Fruit fly (Drosophila melanogaster): ENCODE data around the gene CG15312.
A peak's percentile ranks its signal among the peaks of the same experiment; 100 is the strongest.

CG15312 gene

DNA sequence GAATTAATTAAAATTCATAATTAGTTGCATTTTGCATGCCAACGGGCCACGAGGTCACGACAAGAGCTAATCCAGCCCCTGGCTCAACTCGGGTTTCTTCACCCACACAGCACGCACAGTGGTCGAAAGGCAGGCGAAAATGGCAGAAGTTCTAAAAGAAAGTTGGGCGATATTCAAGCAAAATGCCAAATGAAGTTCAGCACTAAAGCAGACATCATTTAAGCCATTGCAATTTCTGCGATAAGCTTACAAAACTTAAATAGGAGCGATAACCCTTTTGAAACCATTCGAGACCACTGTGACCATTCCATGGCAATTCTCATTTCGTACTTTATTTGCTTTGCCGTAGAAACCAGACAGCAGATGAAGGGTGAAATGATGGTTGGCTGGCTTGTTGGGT lies 3.1 kb downstream of the CG15312 start:
- TF ChIP-seq CG6276 (GFP tag; optimal IDR thresholded peaks at IDR 0.05) (peak; percentile 36), CG3032 (tag; optimal IDR thresholded peaks at IDR 0.05) (peak; percentile 45), CG10631 (GFP tag; optimal IDR thresholded peaks at IDR 0.05) (peak; percentile 53), CG31627 (GFP tag; optimal IDR thresholded peaks at IDR 0.05) (peak; percentile 59), CG11294 (GFP tag; IDR thresholded peaks at IDR 0.05) (0 out of 2 replicates have a peak, but pooled peaks have one; percentile 31), CG15336 (GFP tag; IDR thresholded peaks at IDR 0.05) (peak; percentile 50; the same call in 1 of the 2 replicates), Blimp-1 (GFP tag; optimal IDR thresholded peaks at IDR 0.05) (no peak), Eip75B (GFP tag; optimal IDR thresholded peaks at IDR 0.05) (peak; percentile 56), vri (GFP tag; optimal IDR thresholded peaks at IDR 0.05) (peak; percentile 41), CG9139 (GFP tag; optimal IDR thresholded peaks at IDR 0.05) (peak; percentile 33), Hr4 (GFP tag; optimal IDR thresholded peaks at IDR 0.05) (peak; percentile 42), Ets96B (tag; optimal IDR thresholded peaks at IDR 0.05) (peak; percentile 60), Hr39 (GFP tag; optimal IDR thresholded peaks at IDR 0.05) (peak; percentile 62), CG32006 (GFP tag; optimal IDR thresholded peaks at IDR 0.05) (peak; percentile 62), fd85E (GFP tag; optimal IDR thresholded peaks at IDR 0.05) (no peak), ss (GFP tag; optimal IDR thresholded peaks at IDR 0.05) (peak; percentile 7 to 37), svp (GFP tag) (peak; percentile 80), Gug (GFP tag; IDR thresholded peaks at IDR 0.05) (peak; percentile 42), CG7368 (GFP tag; optimal IDR thresholded peaks at IDR 0.05) (peak; percentile 56), CG6808 (GFP tag; optimal IDR thresholded peaks at IDR 0.05) (peak; percentile 31), Eip78C (GFP tag) (peak; percentile 80), OdsH (GFP tag; optimal IDR thresholded peaks at IDR 0.05) (peak; percentile 65), CG16779 (tag; optimal IDR thresholded peaks at IDR 0.05) (no peak), esn (GFP tag; optimal IDR thresholded peaks at IDR 0.05) (peak; percentile 62), topi (GFP tag; optimal IDR thresholded peaks at IDR 0.05) (peak; percentile 53), Eip93F (GFP tag; optimal IDR thresholded peaks at IDR 0.05) (no peak), lz (GFP tag; optimal IDR thresholded peaks at IDR 0.05) (peak; percentile 56), acj6 (GFP tag; optimal IDR thresholded peaks at IDR 0.05) (peak; percentile 68), fd59A (GFP tag; optimal IDR thresholded peaks at IDR 0.05) (peak; percentile 37), CG11762 (GFP tag; optimal IDR thresholded peaks at IDR 0.05; ENCODE audit: insufficient read depth) (peak; percentile 30), eg (GFP tag; IDR thresholded peaks at IDR 0.05) (peak; percentile 58; the same call in 1 of the 3 replicates), CG6163 (GFP tag; IDR thresholded peaks at IDR 0.05) (peak; percentile 68; the same call in 2 of the 3 replicates), Sox102F (GFP tag; optimal IDR thresholded peaks at IDR 0.05) (peak; percentile 58), spab (GFP tag; optimal IDR thresholded peaks at IDR 0.05) (peak; percentile 57), CG4318 (GFP tag; optimal IDR thresholded peaks at IDR 0.05) (peak; percentile 38), CG34406 (GFP tag; optimal IDR thresholded peaks at IDR 0.05) (peak; percentile 42), CG10669 (GFP tag; optimal IDR thresholded peaks at IDR 0.05) (peak; percentile 70), CG8319 (GFP tag; optimal IDR thresholded peaks at IDR 0.05) (peak; percentile 22), achi (GFP tag; optimal IDR thresholded peaks at IDR 0.05) (peak; percentile 60), CG6792 (GFP tag; optimal IDR thresholded peaks at IDR 0.05) (peak; percentile 60), pdm3 (GFP tag; optimal IDR thresholded peaks at IDR 0.05) (peak; percentile 67), cyc (GFP tag; optimal IDR thresholded peaks at IDR 0.05) (peak; percentile 52), CG6854 (GFP tag; optimal IDR thresholded peaks at IDR 0.05) (no peak), salr (GFP tag; optimal IDR thresholded peaks at IDR 0.05) (peak; percentile 30 to 35), Lpt (GFP tag; optimal IDR thresholded peaks at IDR 0.05) (peak; percentile 8), CG1621 (tag; optimal IDR thresholded peaks at IDR 0.05) (peak; percentile 65), fkh (GFP tag; optimal IDR thresholded peaks at IDR 0.05) (no peak), Hr38 (GFP tag; optimal IDR thresholded peaks at IDR 0.05) (no peak), CG8632 (GFP tag; optimal IDR thresholded peaks at IDR 0.05) (peak; percentile 55), Met (GFP tag; optimal IDR thresholded peaks at IDR 0.05) (peak; percentile 60), dsx (GFP tag; optimal IDR thresholded peaks at IDR 0.05; ENCODE audit: poor library complexity, severe bottlenecking) (peak; percentile 17), CG8119 (GFP tag; IDR thresholded peaks at IDR 0.05) (peak; percentile 46; the same call in 2 of the 3 replicates)
